Fruit fly (Drosophila melanogaster) Kc167 (cell line): Measurements from ENCODE around the gene p.

Experiments used
- Sin3A ChIP-seq: fragments of >200 bp; optimal IDR thresholded peaks from 2 replicates; lab custom pipeline; 2018; ENCODE audit warnings: missing external identifiers
- h ChIP-seq: fragments of >200 bp; optimal IDR thresholded peaks from 3 replicates; lab custom pipeline; 2018; ENCODE audit warnings: missing external identifiers
- insv ChIP-seq: fragments of >200 bp; optimal IDR thresholded peaks from 3 replicates; lab custom pipeline; 2018; ENCODE audit warnings: missing external identifiers
- psq ChIP-seq: fragments of >200 bp; optimal IDR thresholded peaks from 2 replicates; lab custom pipeline; 2017; ENCODE audit warnings: missing external identifiers
- ttk ChIP-seq: sonication (Bioruptor generic); optimal IDR thresholded peaks from 2 replicates; lab custom pipeline; 2017; ENCODE audit warnings: missing external identifiers

- TF ChIP-seq psq (lab: Kevin White, UChicago) (no peak), h (lab: Kevin White, UChicago) (no peak), Sin3A (lab: Kevin White, UChicago) (no peak), insv (no peak), ttk (lab: Kevin White, UChicago) (no peak)
Observed at dm6 chr3R:8701197-8701596, 30.7 kb upstream of the p start.
